Fruit fly (Drosophila melanogaster): ENCODE results near the gene Cyp313a4.

Gene Cyp313a4

dm6 chr3R:12637961-12638531, 43.1 kb downstream of the Cyp313a4 start, which contains the start of gene CG11608:
Gene CG11608, plus strand, starts transcription at chr3R:12638481.
- TF ChIP-seq psq (optimal IDR thresholded peaks at IDR 0.05) (no peak), h (optimal IDR thresholded peaks at IDR 0.05) (no peak), Myc (optimal IDR thresholded peaks at IDR 0.05) (no peak), Sin3A (optimal IDR thresholded peaks at IDR 0.05) (no peak), insv (optimal IDR thresholded peaks at IDR 0.05) (no peak), ttk (optimal IDR thresholded peaks at IDR 0.05) (no peak)

- TF ChIP-seq h (optimal IDR thresholded peaks at IDR 0.05) (no peak), Myc (optimal IDR thresholded peaks at IDR 0.05) (no peak)
Observed at dm6 chr3R:12636240-12636639, 44.9 kb downstream of the Cyp313a4 start, which contains the start of gene CG11600. Gene CG11600, plus strand, starts transcription at chr3R:12636540.

dm6 chr3R:12634617-12635016, 46.6 kb downstream of the Cyp313a4 start, which contains the start of gene CG11598:
Gene CG11598, plus strand, starts transcription at chr3R:12634917.
- TF ChIP-seq Myc (optimal IDR thresholded peaks at IDR 0.05) = no peak
- TF ChIP-seq Sin3A (optimal IDR thresholded peaks at IDR 0.05) = no peak
- TF ChIP-seq psq (optimal IDR thresholded peaks at IDR 0.05) = no peak
- no peak for TF ChIP-seq insv (optimal IDR thresholded peaks at IDR 0.05)
- TF ChIP-seq ttk (optimal IDR thresholded peaks at IDR 0.05) = no peak
- no peak for TF ChIP-seq h (optimal IDR thresholded peaks at IDR 0.05)

- no peak for TF ChIP-seq ttk (optimal IDR thresholded peaks at IDR 0.05)
- TF ChIP-seq Sin3A (optimal IDR thresholded peaks at IDR 0.05) = no peak
- TF ChIP-seq Myc (optimal IDR thresholded peaks at IDR 0.05) = no peak
- no peak for TF ChIP-seq insv (optimal IDR thresholded peaks at IDR 0.05)
- no peak for TF ChIP-seq h (optimal IDR thresholded peaks at IDR 0.05)
- no peak for TF ChIP-seq psq (optimal IDR thresholded peaks at IDR 0.05)
Observed at dm6 chr3R:12633059-12633458, 48.1 kb downstream of the Cyp313a4 start, which contains the start of gene CG18530. Gene CG18530, plus strand, starts transcription at chr3R:12633359.

dm6 chr3R:12630369-12630768, 50.8 kb downstream of the Cyp313a4 start, which contains the start of gene Not10:
Gene Not10, plus strand, starts transcription at chr3R:12630647.
- TF ChIP-seq psq (optimal IDR thresholded peaks at IDR 0.05) (no peak), Myc (optimal IDR thresholded peaks at IDR 0.05) (no peak), insv (optimal IDR thresholded peaks at IDR 0.05) (no peak), ttk (optimal IDR thresholded peaks at IDR 0.05) (no peak), h (optimal IDR thresholded peaks at IDR 0.05) (no peak), Sin3A (optimal IDR thresholded peaks at IDR 0.05) (no peak)

Measured in Kc167 (cell line).